Worm (Caenorhabditis elegans) whole organism, L4/young adult: ENCODE measurements around the gene B0507.1.
"Not testable (repeated sequence)": the region's sequence is repeated elsewhere in the genome, so short reads cannot be mapped to it uniquely, and the experiment has no call there.

Experiments
- W03F9.2 ChIP-seq: fragments of 150-350 bp; optimal IDR thresholded peaks from 2 replicates; lab custom pipeline; 2014; ENCODE audit warnings: missing biosample characterization, missing genetic modification characterization
- dao-5 ChIP-seq: sonication (generic microtip); optimal IDR thresholded peaks from 2 replicates; lab custom pipeline; 2016; ENCODE audit warnings: missing genotype, missing genetic modification characterization, moderate library complexity, missing compliant biosample characterization

- TF ChIP-seq dao-5, W03F9.2 (tag; lab: Kevin White, UChicago): not testable (repeated sequence)
Measured at ce11 chrV:8819855-8820254, 43.5 kb downstream of the B0507.1 start, which contains the start of gene rpm-1.
